Worm (Caenorhabditis elegans) whole organism, late embryonic: ENCODE measurements around the gene E01G4.3.

ENCODE experiments used
- ama-1 ChIP-seq: fragments of 150-350 bp; optimal IDR thresholded peaks from 2 replicates; lab custom pipeline; 2014
- nhr-11 ChIP-seq: fragments of 150-350 bp; optimal IDR thresholded peaks from 2 replicates; lab custom pipeline; 2014; ENCODE audit warnings: missing biosample characterization, missing genetic modification characterization
- pqm-1 ChIP-seq: sonication (generic microtip); optimal IDR thresholded peaks from 2 replicates; lab custom pipeline; 2016; ENCODE audit warnings: missing genetic modification characterization, missing compliant biosample characterization
- pros-1 ChIP-seq: fragments of 150-350 bp; optimal IDR thresholded peaks from 2 replicates; lab custom pipeline; 2014; ENCODE audit warnings: missing biosample characterization, missing genetic modification reagents, missing genetic modification characterization
- sox-4 ChIP-seq: sonication (generic microtip); optimal IDR thresholded peaks from 2 replicates; lab custom pipeline; 2017; ENCODE audit warnings: mild to moderate bottlenecking, missing genetic modification characterization, inconsistent platforms, missing compliant biosample characterization
- tbx-2 ChIP-seq: sonication (generic microtip); optimal IDR thresholded peaks from 2 replicates; lab custom pipeline; 2016; ENCODE audit warnings: missing genetic modification characterization, missing compliant biosample characterization
- unc-3 ChIP-seq, 2 experiments: fragments of 200-800 bp in 1 of 2; sonication (Bioruptor generic) in 1 of 2; sonication (generic microtip) in 1 of 2; conservative IDR thresholded peaks in 1 of 2; optimal IDR thresholded peaks in 1 of 2; 2 replicates each; pipeline versions ENCODE4 v1.3.6 to Lab custom; 2016 to 2022; ENCODE audit warnings: missing compliant biosample characterization in 2 of 2, missing genetic modification characterization in 2 of 2, missing genetic modification reagents in 1 of 2
- ztf-16 ChIP-seq: sonication (generic microtip); optimal IDR thresholded peaks from 2 replicates; lab custom pipeline; 2017; ENCODE audit warnings: missing genetic modification characterization, missing compliant biosample characterization

ce11 chrII:13454839-13455238 is 14.6 kb downstream of the E01G4.3 start:
- TF ChIP-seq pros-1 (tag; lab: Kevin White, UChicago), result no peak
- TF ChIP-seq unc-3 (GFP tag; conservative IDR thresholded peaks at IDR 0.05; lab: Robert Waterston, UW), result no peak
- no peak for TF ChIP-seq unc-3 (tag; optimal IDR thresholded peaks at IDR 0.05; lab: Kevin White, UChicago)
- TF ChIP-seq pqm-1 (tag; lab: Kevin White, UChicago), result no peak
- no peak for TF ChIP-seq sox-4 (tag; lab: Kevin White, UChicago)
- no peak for TF ChIP-seq nhr-11
- no peak for TF ChIP-seq tbx-2
- TF ChIP-seq ama-1, result no peak
- no peak for TF ChIP-seq ztf-16 (tag; lab: Kevin White, UChicago)
